Fruit fly (Drosophila melanogaster) whole organism, embryonic: Measurements from ENCODE around the gene CG10802.

Experiments used
- ATbp ChIP-seq: fragments of 200-800 bp; sonication (Bioruptor generic); optimal IDR thresholded peaks from 2 replicates; lab custom pipeline; 2017; ENCODE audit warnings: missing biosample characterization, mild to moderate bottlenecking, missing genetic modification characterization, missing genetic modification reagents
- BtbVII ChIP-seq: fragments of 200-800 bp; sonication (Bioruptor generic); optimal IDR thresholded peaks from 3 replicates; lab custom pipeline; 2017; ENCODE audit warnings: missing biosample characterization, mild to moderate bottlenecking, missing genetic modification characterization
- CG11085 ChIP-seq: fragments of 200-800 bp; sonication (Bioruptor generic); IDR thresholded peaks from 2 replicates; pipeline ENCODE4 v1.3.6; 2022; ENCODE audit warnings: missing biosample characterization, missing genetic modification characterization
- CG11398 ChIP-seq: fragments of 200-800 bp; sonication (Bioruptor generic); optimal IDR thresholded peaks from 2 replicates; lab custom pipeline; 2016; ENCODE audit warnings: missing biosample characterization, missing genetic modification characterization
- CG12219 ChIP-seq: fragments of 200-800 bp; sonication (Bioruptor generic); optimal IDR thresholded peaks from 3 replicates; lab custom pipeline; 2018; ENCODE audit warnings: missing biosample characterization, mild to moderate bottlenecking, missing genetic modification characterization
- CG12236 ChIP-seq: fragments of 200-800 bp; sonication (Bioruptor generic); optimal IDR thresholded peaks from 2 replicates; lab custom pipeline; 2016; ENCODE audit warnings: missing biosample characterization, missing genetic modification characterization
- CG13775 ChIP-seq: fragments of 200-800 bp; sonication (Bioruptor generic); optimal IDR thresholded peaks from 3 replicates; lab custom pipeline; 2017; ENCODE audit warnings: missing biosample characterization, mild to moderate bottlenecking, missing genetic modification characterization
- CG14441 ChIP-seq: fragments of 200-800 bp; sonication (Bioruptor generic); IDR thresholded peaks from 2 replicates; pipeline ENCODE4 v1.3.6; 2022; ENCODE audit warnings: missing biosample characterization, missing genetic modification characterization
- CG14667 ChIP-seq: fragments of 200-800 bp; sonication (Bioruptor generic); IDR thresholded peaks from 2 replicates; pipeline ENCODE4 v1.3.6; 2022; ENCODE audit warnings: missing biosample characterization, missing genetic modification characterization
- CG15011 ChIP-seq: fragments of 200-800 bp; sonication (Bioruptor generic); optimal IDR thresholded peaks from 3 replicates; lab custom pipeline; 2018; ENCODE audit warnings: missing biosample characterization, mild to moderate bottlenecking, missing genetic modification characterization
- CG15073 ChIP-seq: fragments of 200-800 bp; sonication (Bioruptor generic); optimal IDR thresholded peaks from 2 replicates; lab custom pipeline; 2016; ENCODE audit warnings: missing biosample characterization, missing genetic modification characterization
- CG1647 ChIP-seq: fragments of 200-800 bp; sonication (Bioruptor generic); optimal IDR thresholded peaks from 3 replicates; lab custom pipeline; 2016; ENCODE audit warnings: missing biosample characterization, missing genetic modification characterization
- CG17359 ChIP-seq: fragments of 200-800 bp; sonication (Bioruptor generic); optimal IDR thresholded peaks from 3 replicates; lab custom pipeline; 2018; ENCODE audit warnings: missing biosample characterization, mild to moderate bottlenecking, missing genetic modification characterization, moderate library complexity
- CG17829 ChIP-seq: fragments of 200-800 bp; optimal IDR thresholded peaks from 2 replicates; lab custom pipeline; 2019; ENCODE audit warnings: missing biosample characterization, mild to moderate bottlenecking, missing genetic modification characterization, moderate library complexity
- CG17912 ChIP-seq: fragments of 200-800 bp; sonication (Bioruptor generic); optimal IDR thresholded peaks from 2 replicates; lab custom pipeline; 2018; ENCODE audit warnings: missing biosample characterization, mild to moderate bottlenecking, missing genetic modification characterization
- CG2116 ChIP-seq: fragments of 200-800 bp; sonication (Bioruptor generic); optimal IDR thresholded peaks from 3 replicates; lab custom pipeline; 2018; ENCODE audit warnings: missing biosample characterization, mild to moderate bottlenecking, missing genetic modification characterization
- CG2199 ChIP-seq: fragments of 200-800 bp; sonication (Bioruptor generic); IDR thresholded peaks from 3 replicates; pipeline ENCODE4 v1.3.6; 2022; ENCODE audit warnings: missing biosample characterization, missing genetic modification characterization
- CG31441 ChIP-seq: fragments of 200-800 bp; sonication (Bioruptor generic); IDR thresholded peaks from 2 replicates; pipeline ENCODE4 v1.3.6; 2022; ENCODE audit warnings: missing biosample characterization, missing genetic modification characterization
- CG32767 ChIP-seq: fragments of 200-800 bp; sonication (Bioruptor generic); IDR thresholded peaks from 2 replicates; pipeline ENCODE4 v1.3.6; 2022; ENCODE audit warnings: missing biosample characterization, missing genetic modification characterization
- CG3847 ChIP-seq: fragments of 200-800 bp; sonication (Bioruptor generic); IDR thresholded peaks from 2 replicates; pipeline ENCODE4 v1.3.6; 2022; ENCODE audit warnings: missing biosample characterization, missing genetic modification characterization
- CG6683 ChIP-seq: fragments of 200-800 bp; sonication (Bioruptor generic); optimal IDR thresholded peaks from 2 replicates; lab custom pipeline; 2017; ENCODE audit warnings: missing biosample characterization, mild to moderate bottlenecking, missing genetic modification characterization, missing genetic modification reagents
- CG7963 ChIP-seq: fragments of 200-800 bp; sonication (Bioruptor generic); IDR thresholded peaks from 3 replicates; pipeline ENCODE4 v1.3.6; 2022; ENCODE audit warnings: missing biosample characterization, missing genetic modification characterization; ENCODE audit not compliant: partially characterized antibody
- Dfd ChIP-seq, 2 experiments: fragments of >200 bp; optimal IDR thresholded peaks; 2 replicates each; lab custom pipeline; 2017; ENCODE audit warnings: missing biosample characterization in 2 of 2, missing genetic modification characterization in 2 of 2
- Drgx ChIP-seq: fragments of 200-800 bp; sonication (Bioruptor generic); IDR thresholded peaks from 2 replicates; pipeline ENCODE4 v1.3.6; 2022; ENCODE audit warnings: missing biosample characterization, missing genetic modification characterization
- Ets65A ChIP-seq: fragments of 200-800 bp; sonication (Bioruptor generic); peaks from one replicate; lab custom pipeline; 2016; ENCODE audit warnings: missing biosample characterization, missing genetic modification characterization
- HmgD ChIP-seq: fragments of 200-800 bp; sonication (Bioruptor generic); optimal IDR thresholded peaks from 3 replicates; lab custom pipeline; 2016; ENCODE audit warnings: missing biosample characterization, missing genetic modification characterization
- Hmr ChIP-seq: fragments of 200-800 bp; sonication (Bioruptor generic); optimal IDR thresholded peaks from 3 replicates; lab custom pipeline; 2017; ENCODE audit warnings: mild to moderate bottlenecking, missing biosample characterization, missing genetic modification reagents, missing genetic modification characterization
- Hr51 ChIP-seq, 2 experiments: fragments of 200-800 bp; sonication (Bioruptor generic); optimal IDR thresholded peaks; 2 replicates in 1 of 2; 3 replicates in 1 of 2; lab custom pipeline; 2016 to 2018; ENCODE audit warnings: missing biosample characterization in 2 of 2, missing genetic modification characterization in 2 of 2, mild to moderate bottlenecking in 1 of 2, moderate library complexity in 1 of 2
- Oaz ChIP-seq: fragments of 200-800 bp; sonication (Bioruptor generic); IDR thresholded peaks from 2 replicates; pipeline ENCODE4 v1.3.6; 2022; ENCODE audit warnings: missing biosample characterization, missing genetic modification characterization
- Scr ChIP-seq: fragments of 200-800 bp; sonication (Bioruptor generic); IDR thresholded peaks from 2 replicates; pipeline ENCODE4 v1.3.6; 2022; ENCODE audit warnings: missing biosample characterization, missing genetic modification characterization; ENCODE audit not compliant: partially characterized antibody
- Sry-β ChIP-seq: fragments of 200-800 bp; sonication (Bioruptor generic); optimal IDR thresholded peaks from 2 replicates; lab custom pipeline; 2018; ENCODE audit warnings: missing biosample characterization, mild to moderate bottlenecking, missing genetic modification characterization, moderate library complexity
- Stat92E ChIP-seq, 3 experiments: fragments of >200 bp in 2 of 3; fragments of 200-800 bp in 1 of 3; sonication (Bioruptor generic) in 1 of 3; optimal IDR thresholded peaks; 2 replicates each; lab custom pipeline; 2017 to 2019; ENCODE audit warnings: missing biosample characterization in 3 of 3, missing genetic modification characterization in 3 of 3, mild to moderate bottlenecking in 1 of 3, moderate library complexity in 1 of 3
- Taf1 ChIP-seq: fragments of 200-800 bp; sonication (Bioruptor generic); IDR thresholded peaks from 2 replicates; pipeline ENCODE4 v1.3.6; 2022; ENCODE audit warnings: missing biosample characterization, missing genetic modification characterization
- Trl ChIP-seq, 3 experiments: fragments of >200 bp in 2 of 3; fragments of 200-800 bp in 1 of 3; sonication (Bioruptor generic) in 1 of 3; optimal IDR thresholded peaks; 2 replicates in 1 of 3; 3 replicates in 2 of 3; lab custom pipeline; 2016 to 2017; ENCODE audit warnings: missing biosample characterization in 1 of 3, missing genetic modification characterization in 1 of 3
- az2 ChIP-seq: fragments of 200-800 bp; sonication (Bioruptor generic); optimal IDR thresholded peaks from 3 replicates; lab custom pipeline; 2016; ENCODE audit warnings: missing biosample characterization, missing genetic modification characterization
- ci ChIP-seq: fragments of 200-800 bp; sonication (Bioruptor generic); IDR thresholded peaks from 3 replicates; pipeline ENCODE4 v1.3.6; 2022; ENCODE audit warnings: missing biosample characterization, missing genetic modification characterization
- crol ChIP-seq: fragments of 200-800 bp; sonication (Bioruptor generic); IDR thresholded peaks from 2 replicates; pipeline ENCODE4 v1.3.6; 2022; ENCODE audit warnings: missing biosample characterization, missing genetic modification characterization
- dmrt99B ChIP-seq: fragments of 200-800 bp; sonication (Bioruptor generic); optimal IDR thresholded peaks from 2 replicates; lab custom pipeline; 2018; ENCODE audit warnings: missing biosample characterization, mild to moderate bottlenecking, missing genetic modification characterization, moderate library complexity
- eve ChIP-seq, 2 experiments: fragments of >200 bp; optimal IDR thresholded peaks; 2 replicates each; lab custom pipeline; 2017; ENCODE audit warnings: missing biosample characterization in 2 of 2, missing genetic modification characterization in 2 of 2
- ftz-f1 ChIP-seq: fragments of 200-800 bp; sonication (Bioruptor generic); optimal IDR thresholded peaks from 2 replicates; lab custom pipeline; 2016; ENCODE audit warnings: missing biosample characterization, missing genetic modification characterization
- h ChIP-seq: fragments of >200 bp; optimal IDR thresholded peaks from 2 replicates; lab custom pipeline; 2017
- hbn ChIP-seq: fragments of 200-800 bp; sonication (Bioruptor generic); IDR thresholded peaks from 2 replicates; pipeline ENCODE4 v1.3.6; 2022; ENCODE audit warnings: missing biosample characterization, missing genetic modification characterization; ENCODE audit not compliant: partially characterized antibody
- insv ChIP-seq, 2 experiments: fragments of 200-800 bp; sonication (Bioruptor generic); optimal IDR thresholded peaks; 3 replicates each; lab custom pipeline; 2016 to 2018; ENCODE audit warnings: missing biosample characterization in 2 of 2, missing genetic modification characterization in 2 of 2
- jigr1 ChIP-seq: fragments of 200-800 bp; sonication (Bioruptor generic); IDR thresholded peaks from 3 replicates; pipeline ENCODE4 v1.3.6; 2022; ENCODE audit warnings: missing biosample characterization, missing genetic modification characterization
- nom ChIP-seq: fragments of 200-800 bp; sonication (Bioruptor generic); optimal IDR thresholded peaks from 2 replicates; lab custom pipeline; 2017; ENCODE audit warnings: missing biosample characterization, missing genetic modification characterization, mild to moderate bottlenecking, moderate library complexity, missing genetic modification reagents
- peb ChIP-seq: fragments of 200-800 bp; sonication (Bioruptor generic); IDR thresholded peaks from 2 replicates; pipeline ENCODE4 v1.3.6; 2022; ENCODE audit warnings: missing biosample characterization, missing genetic modification characterization
- pnt ChIP-seq: fragments of 200-800 bp; sonication (Bioruptor generic); optimal IDR thresholded peaks from 3 replicates; lab custom pipeline; 2016; ENCODE audit warnings: missing biosample characterization, missing genetic modification characterization
- psq ChIP-seq: fragments of 200-800 bp; sonication (Bioruptor generic); optimal IDR thresholded peaks from 2 replicates; lab custom pipeline; 2017; ENCODE audit warnings: missing biosample characterization, missing genetic modification characterization
- sima ChIP-seq: fragments of 200-800 bp; sonication (Bioruptor generic); optimal IDR thresholded peaks from 2 replicates; lab custom pipeline; 2016; ENCODE audit warnings: missing biosample characterization, missing genetic modification characterization
- ttk ChIP-seq: fragments of 200-800 bp; sonication (Bioruptor generic); IDR thresholded peaks from 2 replicates; pipeline ENCODE4 v2.1.2; 2022; ENCODE audit warnings: missing biosample characterization, missing genetic modification characterization
- wdn ChIP-seq: fragments of 200-800 bp; sonication (Bioruptor generic); IDR thresholded peaks from 2 replicates; pipeline ENCODE4 v1.3.6; 2022; ENCODE audit warnings: missing biosample characterization, missing genetic modification characterization
- z ChIP-seq: fragments of 200-800 bp; sonication (Bioruptor generic); IDR thresholded peaks from 3 replicates; pipeline ENCODE4 v1.3.6; 2022; ENCODE audit warnings: missing biosample characterization, missing genetic modification characterization

CG10802 gene

DNA sequence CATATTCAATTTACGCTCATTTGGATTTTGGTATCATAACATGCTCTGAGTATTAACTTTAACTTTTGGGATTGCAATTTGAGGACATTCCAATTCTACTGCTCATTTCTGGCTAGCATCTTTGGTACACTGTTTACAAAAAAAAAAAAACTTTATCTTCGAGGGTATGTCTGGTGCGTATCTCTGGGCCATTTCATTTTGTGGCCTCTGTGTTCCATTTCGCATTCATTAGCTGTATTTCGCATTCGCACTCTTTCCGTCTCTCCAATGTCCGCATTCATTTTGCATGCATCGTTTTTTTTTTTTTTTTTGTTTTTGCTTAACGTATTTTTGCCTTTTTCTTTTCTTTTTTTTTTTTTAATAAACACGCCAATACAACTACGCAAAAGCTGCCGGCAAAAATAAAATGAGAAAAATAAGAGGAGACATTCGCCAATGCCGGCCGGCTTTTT, 49.1 kb upstream of the CG10802 start (continued):
- TF ChIP-seq ttk (no peak), eve (GFP tag; optimal IDR thresholded peaks at IDR 0.05; lab: Kevin White, UChicago) (no peak), pnt (GFP tag; lab: Kevin White, UChicago) (no peak), ATbp (GFP tag; lab: Kevin White, UChicago) (no peak), CG13775 (GFP tag; lab: Kevin White, UChicago) (no peak), CG2116 (GFP tag; lab: Kevin White, UChicago) (no peak), peb (no peak), CG15011 (GFP tag; lab: Kevin White, UChicago) (no peak), insv (GFP tag; optimal IDR thresholded peaks at IDR 0.05; lab: Kevin White, UChicago) (no peak), Taf1 (GFP tag; lab: Robert Waterston, UW) (no peak), CG12219 (GFP tag; lab: Kevin White, UChicago) (no peak), ftz-f1 (GFP tag; lab: Kevin White, UChicago) (no peak), az2 (GFP tag; lab: Kevin White, UChicago) (no peak), CG11085 (GFP tag; lab: Robert Waterston, UW) (no peak), CG7963 (GFP tag; lab: Robert Waterston, UW) (no peak), Scr (GFP tag; lab: Robert Waterston, UW) (no peak), CG3847 (GFP tag; lab: Robert Waterston, UW) (peak; percentile 39; the same call in 1 of the 2 replicates), h (lab: Kevin White, UChicago) (no peak), nom (peak; percentile 95), sima (GFP tag; lab: Kevin White, UChicago) (no peak), CG11398 (GFP tag; lab: Kevin White, UChicago) (no peak), dmrt99B (tag; lab: Kevin White, UChicago) (peak; percentile 52), Drgx (GFP tag; lab: Robert Waterston, UW) (peak; percentile 87), Sry-β (GFP tag; lab: Kevin White, UChicago) (no peak), CG12236 (GFP tag; lab: Kevin White, UChicago) (no peak), CG1647 (no peak), Oaz (GFP tag; lab: Robert Waterston, UW) (no peak), Ets65A (GFP tag; lab: Kevin White, UChicago) (peak; percentile 79), jigr1 (GFP tag; lab: Robert Waterston, UW) (no peak), CG6683 (GFP tag; lab: Kevin White, UChicago) (no peak), ci (GFP tag; lab: Robert Waterston, UW) (peak; percentile 62; the same call in 1 of the 3 replicates), HmgD (no peak), CG14441 (GFP tag; lab: Robert Waterston, UW) (no peak), CG15073 (GFP tag; lab: Kevin White, UChicago) (no peak), z (GFP tag; lab: Robert Waterston, UW) (no peak), wdn (GFP tag; lab: Robert Waterston, UW) (no peak), CG32767 (GFP tag; lab: Robert Waterston, UW) (0 out of 2 replicates have a peak, but pooled peaks have one; percentile 22), Dfd (GFP tag; optimal IDR thresholded peaks at IDR 0.05; lab: Kevin White, UChicago) (no peak), BtbVII (GFP tag; lab: Kevin White, UChicago) (no peak), Stat92E (GFP tag; optimal IDR thresholded peaks at IDR 0.05; lab: Kevin White, UChicago) (no peak), CG17829 (tag; lab: Kevin White, UChicago) (no peak), CG17359 (peak; percentile 36), hbn (GFP tag; lab: Robert Waterston, UW) (no peak), psq (GFP tag; lab: Kevin White, UChicago) (no peak), Hr51 (GFP tag; optimal IDR thresholded peaks at IDR 0.05; lab: Kevin White, UChicago) (no peak), crol (no peak), CG14667 (GFP tag; lab: Robert Waterston, UW) (no peak), Hmr (GFP tag; lab: Kevin White, UChicago) (no peak), Trl (optimal IDR thresholded peaks at IDR 0.05; lab: Kevin White, UChicago) (no peak), Trl (GFP tag; optimal IDR thresholded peaks at IDR 0.05; lab: Kevin White, UChicago) (peak; percentile 14), CG2199 (GFP tag; lab: Robert Waterston, UW) (no peak), CG17912 (GFP tag; lab: Kevin White, UChicago) (no peak), CG31441 (no peak)
